Worm (Caenorhabditis elegans): ENCODE data around the gene hlh-11.

DNA sequence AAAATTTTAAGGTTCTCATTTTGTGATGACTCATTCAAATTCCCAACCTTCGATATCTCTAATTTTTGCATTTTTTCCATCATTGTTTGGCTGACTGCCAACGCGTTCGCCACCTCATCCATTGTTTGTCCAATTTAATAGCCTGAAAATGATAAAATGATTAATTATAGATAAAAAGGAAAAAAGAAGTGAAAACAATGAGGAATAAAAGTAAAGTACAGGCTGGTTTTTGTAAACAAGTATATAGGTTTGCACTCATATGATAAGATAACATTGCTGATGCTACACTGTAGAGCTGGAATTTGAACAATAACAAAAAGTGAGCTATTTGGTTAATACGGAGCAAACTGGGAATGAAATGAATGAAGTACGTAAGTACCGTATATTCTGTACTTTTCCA lies 37.3 kb upstream of the hlh-11 start, which contains the start of gene C48B4.3:
- no peak for TF ChIP-seq madf-5 (GFP tag; IDR thresholded peaks at IDR 0.05)
- TF ChIP-seq mep-1 (tag; optimal IDR thresholded peaks at IDR 0.05), result no peak
- no peak for TF ChIP-seq egl-27 (tag; optimal IDR thresholded peaks at IDR 0.05)
- no peak for TF ChIP-seq zag-1 (tag; optimal IDR thresholded peaks at IDR 0.05)
- TF ChIP-seq unc-62 (GFP tag; optimal IDR thresholded peaks at IDR 0.05 in 1 of 2), result no peak
- no peak for TF ChIP-seq unc-62 (tag; optimal IDR thresholded peaks at IDR 0.05)
- TF ChIP-seq lin-13 (GFP tag; optimal IDR thresholded peaks at IDR 0.05), result no peak
- TF ChIP-seq fos-1 (tag; optimal IDR thresholded peaks at IDR 0.05), result no peak

Data from whole organism, L4 larva.